Fruit fly (Drosophila melanogaster) whole organism, prepupa: ENCODE data around the gene CG10651.

Experiments used
- CG10669 ChIP-seq: fragments of 200-800 bp; sonication (Bioruptor generic); optimal IDR thresholded peaks from 3 replicates; lab custom pipeline; 2018; ENCODE audit warnings: missing biosample characterization, mild to moderate bottlenecking, missing genetic modification characterization, moderate library complexity
- CG11294 ChIP-seq: fragments of 200-800 bp; sonication (Bioruptor generic); IDR thresholded peaks from 2 replicates; pipeline ENCODE4 v1.3.6; 2022; ENCODE audit warnings: missing biosample characterization, missing genetic modification characterization
- CG11902 ChIP-seq: fragments of 200-800 bp; sonication (Bioruptor generic); optimal IDR thresholded peaks from 3 replicates; lab custom pipeline; 2016; ENCODE audit warnings: missing biosample characterization, missing genetic modification characterization
- CG15336 ChIP-seq: fragments of 200-800 bp; sonication (Bioruptor generic); IDR thresholded peaks from 2 replicates; pipeline ENCODE4 v1.3.6; 2022; ENCODE audit warnings: missing biosample characterization, missing genetic modification characterization
- CG1621 ChIP-seq: fragments of 200-800 bp; sonication (Bioruptor generic); optimal IDR thresholded peaks from 3 replicates; lab custom pipeline; 2018; ENCODE audit warnings: missing biosample characterization, mild to moderate bottlenecking, missing genetic modification characterization
- CG16779 ChIP-seq: fragments of 200-800 bp; sonication (Bioruptor generic); optimal IDR thresholded peaks from 3 replicates; lab custom pipeline; 2017; ENCODE audit warnings: missing biosample characterization, mild to moderate bottlenecking, missing genetic modification characterization
- CG31627 ChIP-seq: fragments of 200-800 bp; sonication (Bioruptor generic); optimal IDR thresholded peaks from 3 replicates; lab custom pipeline; 2016; ENCODE audit warnings: missing biosample characterization, missing genetic modification characterization
- CG32006 ChIP-seq: fragments of 200-800 bp; sonication (Bioruptor generic); optimal IDR thresholded peaks from 3 replicates; lab custom pipeline; 2017; ENCODE audit warnings: missing biosample characterization, mild to moderate bottlenecking, missing genetic modification characterization
- CG4318 ChIP-seq: fragments of 200-800 bp; sonication (Bioruptor generic); optimal IDR thresholded peaks from 3 replicates; lab custom pipeline; 2017; ENCODE audit warnings: missing biosample characterization, mild to moderate bottlenecking, missing genetic modification characterization
- CG6792 ChIP-seq: fragments of 200-800 bp; sonication (Bioruptor generic); optimal IDR thresholded peaks from 3 replicates; lab custom pipeline; 2016; ENCODE audit warnings: missing biosample characterization, missing genetic modification characterization
- CG6854 ChIP-seq: fragments of 200-800 bp; sonication (Bioruptor generic); optimal IDR thresholded peaks from 2 replicates; lab custom pipeline; 2017; ENCODE audit warnings: missing biosample characterization, mild to moderate bottlenecking, missing genetic modification characterization
- Eip78C ChIP-seq: fragments of 200-800 bp; sonication (Bioruptor generic); peaks from one replicate; lab custom pipeline; 2016; ENCODE audit warnings: missing biosample characterization, missing genetic modification characterization
- Eip93F ChIP-seq: fragments of 200-800 bp; sonication (Bioruptor generic); optimal IDR thresholded peaks from 2 replicates; lab custom pipeline; 2016; ENCODE audit warnings: missing biosample characterization, mild to moderate bottlenecking, missing genetic modification characterization
- Ets96B ChIP-seq: fragments of 200-800 bp; optimal IDR thresholded peaks from 2 replicates; lab custom pipeline; 2019; ENCODE audit warnings: missing biosample characterization, mild to moderate bottlenecking, missing genetic modification characterization, moderate library complexity
- Gug ChIP-seq: fragments of 200-800 bp; sonication (Bioruptor generic); IDR thresholded peaks from 2 replicates; pipeline ENCODE4 v1.3.6; 2022; ENCODE audit warnings: missing biosample characterization, missing genetic modification characterization
- Hr38 ChIP-seq: sonication (Bioruptor generic); optimal IDR thresholded peaks from 2 replicates; lab custom pipeline; 2016; ENCODE audit warnings: missing biosample characterization, missing genetic modification characterization
- Hr39 ChIP-seq: fragments of 200-800 bp; sonication (Bioruptor generic); optimal IDR thresholded peaks from 2 replicates; lab custom pipeline; 2016; ENCODE audit warnings: missing biosample characterization, missing genetic modification characterization
- Met ChIP-seq: fragments of 200-800 bp; sonication (Bioruptor generic); optimal IDR thresholded peaks from 3 replicates; lab custom pipeline; 2016; ENCODE audit warnings: missing biosample characterization, missing genetic modification characterization
- OdsH ChIP-seq: fragments of 200-800 bp; sonication (Bioruptor generic); optimal IDR thresholded peaks from 3 replicates; lab custom pipeline; 2016; ENCODE audit warnings: missing biosample characterization, missing genetic modification characterization
- Sox14 ChIP-seq: fragments of 200-800 bp; sonication (Bioruptor generic); optimal IDR thresholded peaks from 3 replicates; lab custom pipeline; 2016; ENCODE audit warnings: missing biosample characterization, missing genetic modification characterization
- Sox15 ChIP-seq: fragments of 200-800 bp; sonication (Bioruptor generic); optimal IDR thresholded peaks from 3 replicates; lab custom pipeline; 2016; ENCODE audit warnings: missing biosample characterization, missing genetic modification characterization
- achi ChIP-seq: fragments of 200-800 bp; sonication (Bioruptor generic); optimal IDR thresholded peaks from 3 replicates; lab custom pipeline; 2016; ENCODE audit warnings: missing biosample characterization, missing genetic modification characterization
- acj6 ChIP-seq: fragments of 200-800 bp; sonication (Bioruptor generic); optimal IDR thresholded peaks from 3 replicates; lab custom pipeline; 2016; ENCODE audit warnings: missing biosample characterization, missing genetic modification characterization
- cyc ChIP-seq: fragments of 200-800 bp; sonication (Bioruptor generic); optimal IDR thresholded peaks from 3 replicates; lab custom pipeline; 2016; ENCODE audit warnings: missing biosample characterization, missing genetic modification characterization
- dac ChIP-seq: fragments of 200-800 bp; sonication (Bioruptor generic); optimal IDR thresholded peaks from 2 replicates; lab custom pipeline; 2017; ENCODE audit warnings: missing biosample characterization, mild to moderate bottlenecking, missing genetic modification characterization
- eg ChIP-seq: fragments of 200-800 bp; sonication (Bioruptor generic); IDR thresholded peaks from 3 replicates; pipeline ENCODE4 v1.3.6; 2022; ENCODE audit warnings: missing biosample characterization, missing genetic modification characterization
- esn ChIP-seq: fragments of 200-800 bp; sonication (Bioruptor generic); optimal IDR thresholded peaks from 2 replicates; lab custom pipeline; 2016; ENCODE audit warnings: missing biosample characterization, mild to moderate bottlenecking, missing genetic modification characterization, moderate library complexity
- fd59A ChIP-seq: fragments of 200-800 bp; sonication (Bioruptor generic); optimal IDR thresholded peaks from 2 replicates; lab custom pipeline; 2017; ENCODE audit warnings: missing biosample characterization, mild to moderate bottlenecking, missing genetic modification characterization, missing genetic modification reagents
- fd85E ChIP-seq: fragments of 200-800 bp; sonication (Bioruptor generic); optimal IDR thresholded peaks from 3 replicates; lab custom pipeline; 2016; ENCODE audit warnings: missing biosample characterization, missing genetic modification characterization
- lz ChIP-seq: fragments of 200-800 bp; sonication (Bioruptor generic); optimal IDR thresholded peaks from 3 replicates; lab custom pipeline; 2016; ENCODE audit warnings: missing biosample characterization, missing genetic modification characterization
- pdm3 ChIP-seq: fragments of 200-800 bp; sonication (Bioruptor generic); optimal IDR thresholded peaks from 3 replicates; lab custom pipeline; 2016; ENCODE audit warnings: missing biosample characterization, missing genetic modification characterization
- salr ChIP-seq, 2 experiments: fragments of 200-800 bp; sonication (Bioruptor generic); optimal IDR thresholded peaks; 3 replicates each; lab custom pipeline; 2016 to 2018; ENCODE audit warnings: missing biosample characterization in 2 of 2, missing genetic modification characterization in 2 of 2, mild to moderate bottlenecking in 1 of 2
- ss ChIP-seq, 2 experiments: fragments of 200-800 bp; sonication (Bioruptor generic); optimal IDR thresholded peaks; 2 replicates in 1 of 2; 3 replicates in 1 of 2; lab custom pipeline; 2017 to 2018; ENCODE audit warnings: mild to moderate bottlenecking in 2 of 2, missing biosample characterization in 2 of 2, missing genetic modification characterization in 2 of 2, moderate library complexity in 1 of 2
- topi ChIP-seq: fragments of 200-800 bp; sonication (Bioruptor generic); optimal IDR thresholded peaks from 3 replicates; lab custom pipeline; 2016; ENCODE audit warnings: missing biosample characterization, missing genetic modification characterization
- vri ChIP-seq: fragments of 200-800 bp; sonication (Bioruptor generic); optimal IDR thresholded peaks from 3 replicates; lab custom pipeline; 2016; ENCODE audit warnings: missing biosample characterization, mild to moderate bottlenecking, missing genetic modification characterization

CG10651 gene

DNA sequence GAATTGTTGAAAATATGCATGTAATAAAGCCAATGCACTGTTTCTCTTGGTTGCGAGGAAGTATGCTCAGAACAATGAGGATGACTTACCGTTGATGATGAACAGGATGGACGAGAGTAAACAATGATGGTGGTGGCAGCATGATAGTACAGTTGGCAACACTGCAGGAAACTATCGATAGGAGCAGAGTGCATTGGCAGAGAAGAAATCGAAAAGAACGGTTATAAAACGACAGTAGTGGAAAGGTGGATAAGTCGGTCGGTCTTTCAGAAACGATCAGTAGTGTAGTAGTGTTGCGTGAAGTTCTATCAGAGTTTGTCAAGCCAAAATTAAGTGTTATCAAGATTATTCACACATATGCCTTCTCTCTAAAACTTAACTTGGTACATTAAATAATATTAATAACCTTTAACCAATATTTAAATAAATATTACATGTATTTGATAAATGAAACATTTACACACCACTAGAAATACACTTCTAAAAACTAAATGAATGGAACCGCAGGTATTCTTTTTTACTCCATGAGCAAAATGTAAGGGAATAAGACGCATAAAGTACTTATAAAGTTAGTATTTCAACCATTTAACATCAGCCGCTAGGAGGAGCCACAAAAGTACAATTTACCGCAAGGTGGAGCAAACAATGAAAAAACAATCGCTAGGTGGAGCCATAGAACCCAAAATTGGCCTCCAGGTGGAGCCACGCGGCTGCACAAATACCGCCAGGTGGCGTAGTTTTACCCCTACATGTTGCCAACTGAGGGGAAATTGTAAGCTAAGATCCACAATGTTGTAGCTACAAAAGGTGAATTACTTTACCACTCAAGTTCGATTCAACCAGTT, 14.1 kb downstream of the CG10651 start (continued):
- peak; percentile 47 for TF ChIP-seq topi (GFP tag; lab: Kevin White, UChicago)
- no peak for TF ChIP-seq Eip93F (GFP tag; lab: Kevin White, UChicago)
- peak; percentile 27 for TF ChIP-seq vri (GFP tag; lab: Kevin White, UChicago)
- TF ChIP-seq Ets96B: peak; percentile 49
- no peak for TF ChIP-seq CG11294 (GFP tag; lab: Robert Waterston, UW)
- TF ChIP-seq CG32006 (GFP tag; lab: Kevin White, UChicago): peak; percentile 70
- TF ChIP-seq CG11902 (GFP tag; lab: Kevin White, UChicago): peak; percentile 62
- TF ChIP-seq fd59A: peak; percentile 42
- TF ChIP-seq CG6792 (GFP tag; lab: Kevin White, UChicago): peak; percentile 51
- TF ChIP-seq Eip78C (GFP tag; lab: Kevin White, UChicago): peak; percentile 89
- peak; percentile 54 for TF ChIP-seq Gug (GFP tag; lab: Robert Waterston, UW)
- TF ChIP-seq CG10669: peak; percentile 49
- TF ChIP-seq acj6 (GFP tag; lab: Kevin White, UChicago): peak; percentile 53
- peak; percentile 20 for TF ChIP-seq CG16779
- TF ChIP-seq Hr38 (GFP tag; lab: Kevin White, UChicago): no peak
- no peak for TF ChIP-seq fd85E
- peak; percentile 26 for TF ChIP-seq dac (GFP tag; lab: Kevin White, UChicago)
- TF ChIP-seq CG1621 (tag; lab: Kevin White, UChicago): peak; percentile 7
- no peak for TF ChIP-seq CG6854 (GFP tag; lab: Kevin White, UChicago)
- peak; percentile 56 to 70 for TF ChIP-seq salr (GFP tag; optimal IDR thresholded peaks at IDR 0.05; lab: Kevin White, UChicago)
- peak; percentile 67 for TF ChIP-seq esn (GFP tag; lab: Kevin White, UChicago)
- peak; percentile 61; the same call in 2 of the 3 replicates for TF ChIP-seq eg (GFP tag; lab: Robert Waterston, UW)
- TF ChIP-seq achi (GFP tag; lab: Kevin White, UChicago): peak; percentile 35
- TF ChIP-seq Sox15 (GFP tag; lab: Kevin White, UChicago): no peak
- peak; percentile 66 for TF ChIP-seq pdm3 (GFP tag; lab: Kevin White, UChicago)
- peak; percentile 9 for TF ChIP-seq Sox14 (GFP tag; lab: Kevin White, UChicago)
- peak; percentile 77 for TF ChIP-seq lz (GFP tag; lab: Kevin White, UChicago)

DNA sequence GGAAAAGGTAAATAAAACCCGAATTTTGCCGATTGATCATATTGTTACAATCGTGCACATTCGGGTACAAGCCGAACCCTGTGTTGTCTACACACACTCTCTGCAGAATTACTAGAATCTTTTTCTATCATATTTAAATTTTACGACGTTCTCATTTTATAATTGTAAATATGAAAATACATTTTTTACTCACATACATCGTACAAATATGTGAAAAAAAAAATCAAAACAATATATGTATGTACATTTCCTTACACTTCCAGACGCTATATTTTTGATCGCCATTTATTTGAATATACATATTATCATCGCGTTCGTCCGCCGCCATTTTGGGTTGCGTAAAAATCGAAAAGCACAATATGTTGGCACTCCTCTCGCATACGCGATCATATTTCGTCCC, 17.0 kb downstream of the CG10651 start:
- TF ChIP-seq Eip78C (GFP tag; lab: Kevin White, UChicago): peak; percentile 54
- no peak for TF ChIP-seq CG31627

DNA sequence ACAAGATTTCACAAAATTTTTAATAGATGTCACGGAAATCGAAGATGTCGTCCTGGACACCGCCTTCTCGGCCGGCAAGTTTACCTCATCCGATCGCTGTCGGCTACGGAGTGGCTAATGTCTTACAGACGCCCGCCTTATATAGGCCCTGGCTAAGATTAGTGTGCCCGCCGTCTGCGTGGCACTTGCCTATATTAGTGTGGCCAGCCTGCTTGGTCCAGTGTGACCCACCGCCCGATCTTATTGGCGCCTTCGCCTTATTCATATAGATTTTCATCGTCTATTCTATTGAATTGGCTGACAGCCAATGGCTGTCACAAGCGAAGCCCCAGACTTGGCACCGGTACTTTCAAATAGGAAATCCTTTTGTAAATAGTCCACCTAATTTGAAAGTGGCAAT, 18.9 kb downstream of the CG10651 start:
- TF ChIP-seq OdsH: no peak
- TF ChIP-seq CG6854 (GFP tag; lab: Kevin White, UChicago): no peak
- TF ChIP-seq CG31627: no peak
- TF ChIP-seq CG6792 (GFP tag; lab: Kevin White, UChicago): no peak
- TF ChIP-seq dac (GFP tag; lab: Kevin White, UChicago): no peak

DNA sequence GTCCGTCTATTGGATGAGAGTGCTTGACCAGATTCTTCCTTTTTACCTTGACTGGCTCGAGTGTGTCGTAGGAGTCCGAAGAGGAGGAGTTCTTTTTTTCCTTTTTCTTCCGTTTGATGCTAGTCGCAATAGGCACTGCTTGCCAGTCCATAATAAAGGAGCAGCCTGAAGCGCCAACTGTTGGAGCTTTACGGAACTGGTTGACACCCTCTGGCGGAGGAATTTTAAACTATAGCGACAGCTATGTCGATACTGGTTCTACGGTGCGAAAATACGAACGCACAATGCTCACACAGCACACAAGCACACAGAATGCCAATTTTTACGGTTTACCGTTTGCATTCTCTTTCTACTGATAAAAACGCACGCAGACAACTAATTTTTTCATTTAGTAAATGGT, 28.1 kb downstream of the CG10651 start:
- TF ChIP-seq CG15336 (GFP tag; lab: Robert Waterston, UW): no peak
- peak; percentile 14 for TF ChIP-seq cyc (GFP tag; lab: Kevin White, UChicago)
- TF ChIP-seq CG31627: peak; percentile 39
- TF ChIP-seq Hr39 (GFP tag; lab: Kevin White, UChicago): peak; percentile 35
- peak; percentile 20 for TF ChIP-seq lz (GFP tag; lab: Kevin White, UChicago)
- TF ChIP-seq esn (GFP tag; lab: Kevin White, UChicago): peak; percentile 17
- no peak for TF ChIP-seq CG4318 (GFP tag; lab: Kevin White, UChicago)
- TF ChIP-seq CG1621 (tag; lab: Kevin White, UChicago): peak; percentile 78
- no peak for TF ChIP-seq CG11902 (GFP tag; lab: Kevin White, UChicago)
- peak; percentile 1 for TF ChIP-seq Met (GFP tag; lab: Kevin White, UChicago)
- TF ChIP-seq Eip93F (GFP tag; lab: Kevin White, UChicago): no peak
- no peak for TF ChIP-seq ss (GFP tag; optimal IDR thresholded peaks at IDR 0.05; lab: Kevin White, UChicago)
- peak; percentile 7 for TF ChIP-seq Eip78C (GFP tag; lab: Kevin White, UChicago)
